Fruit fly (Drosophila melanogaster) whole organism: ENCODE measurements around the gene Cpr76Bb.

Source experiments
- CG8478 ChIP-seq: fragments of >200 bp; optimal IDR thresholded peaks from 2 replicates; lab custom pipeline; 2018; ENCODE audit warnings: inconsistent platforms
- Dll ChIP-seq: fragments of >200 bp; optimal IDR thresholded peaks from 2 replicates; lab custom pipeline; 2017
- EcR ChIP-seq, 2 experiments: fragments of >200 bp; optimal IDR thresholded peaks; 2 replicates each; lab custom pipeline; 2017; ENCODE audit warnings: missing biosample characterization in 2 of 2, missing genetic modification characterization in 2 of 2, missing genetic modification reagents in 2 of 2
- pan ChIP-seq: fragments of >200 bp; optimal IDR thresholded peaks from 2 replicates; lab custom pipeline; 2017
- psq ChIP-seq: fragments of >200 bp; optimal IDR thresholded peaks from 2 replicates; lab custom pipeline; 2017
- usp ChIP-seq: fragments of >200 bp; optimal IDR thresholded peaks from 2 replicates; lab custom pipeline; 2017; ENCODE audit warnings: missing biosample characterization, missing genetic modification characterization, mixed read lengths

Cpr76Bb gene

DNA sequence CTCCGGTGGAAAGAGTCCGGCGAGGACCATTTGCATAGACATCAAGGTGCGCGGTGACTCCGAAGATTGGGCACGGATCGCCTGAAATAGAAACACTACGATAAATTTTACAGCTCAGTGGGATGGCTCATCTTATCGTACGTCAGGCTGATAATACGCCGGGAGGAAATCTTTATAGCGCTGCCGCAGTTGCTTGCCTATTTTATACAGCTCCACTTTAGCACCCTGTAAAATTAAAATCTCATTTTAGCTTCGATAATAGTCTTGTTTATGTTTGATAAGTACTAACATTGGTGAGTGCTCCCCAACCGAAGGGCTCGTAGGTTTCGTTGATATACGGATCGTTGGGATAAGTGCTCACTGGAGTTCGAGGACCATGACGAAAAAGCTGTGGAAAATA, 20.1 kb upstream of the Cpr76Bb start:
- TF ChIP-seq usp (GFP tag; lab: Kevin White, UChicago) (no peak), EcR (GFP tag; optimal IDR thresholded peaks at IDR 0.05; lab: Kevin White, UChicago) (no peak), Dll (lab: Kevin White, UChicago) (no peak), CG8478 (no peak), psq (no peak), pan (lab: Kevin White, UChicago) (no peak)

DNA sequence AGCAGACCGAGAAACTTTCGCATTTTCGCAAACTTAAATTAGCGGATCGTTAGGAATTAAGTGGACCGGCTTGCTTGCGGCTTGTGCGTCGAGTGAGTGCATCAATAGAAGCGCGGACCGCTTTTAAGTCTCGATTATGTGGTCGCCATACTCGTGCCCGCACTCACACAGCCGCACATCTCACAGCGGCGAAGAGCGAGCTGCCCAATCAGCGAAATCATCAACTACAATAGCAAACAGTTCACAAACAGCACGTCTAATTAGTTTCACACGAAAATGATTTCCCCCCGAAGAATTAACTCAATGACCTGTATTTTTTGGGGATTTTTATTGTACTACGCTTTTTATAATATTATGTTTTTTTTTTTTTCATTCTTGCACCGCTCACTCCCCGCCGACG, 18.8 kb upstream of the Cpr76Bb start, which contains the start of gene CG9451:
Gene CG9451 (minus strand): TSS at position 101 of the 400 bp plus-strand sequence.
- TF ChIP-seq psq: no peak
- no peak for TF ChIP-seq Dll (lab: Kevin White, UChicago)
- TF ChIP-seq EcR (GFP tag; optimal IDR thresholded peaks at IDR 0.05; lab: Kevin White, UChicago): no peak
- no peak for TF ChIP-seq CG8478
- TF ChIP-seq usp (GFP tag; lab: Kevin White, UChicago): no peak
- TF ChIP-seq pan (lab: Kevin White, UChicago): no peak

DNA sequence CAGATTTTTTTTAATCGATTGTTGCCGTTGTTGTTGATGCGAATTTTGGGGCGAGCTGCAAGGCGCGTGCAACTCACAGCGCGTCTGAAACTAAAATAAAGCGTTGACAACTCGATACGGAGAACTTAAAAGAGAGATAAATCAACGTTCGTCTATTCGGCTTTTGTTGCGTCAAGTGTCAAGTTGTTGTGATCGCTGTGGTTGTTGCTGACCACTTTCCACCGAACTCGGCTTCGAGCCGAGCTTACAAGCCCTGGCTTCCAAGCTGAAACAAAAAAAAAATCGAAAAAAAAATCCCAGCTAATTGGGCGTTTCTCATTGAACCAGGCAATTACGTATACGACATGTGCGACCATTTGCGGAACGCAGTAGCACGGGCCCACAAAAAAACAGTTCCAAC, 15.7 kb upstream of the Cpr76Bb start, which contains the start of gene CG9452:
Gene CG9452 (minus strand): TSS at position 101 of the 400 bp plus-strand sequence.
- no peak for TF ChIP-seq EcR (GFP tag; optimal IDR thresholded peaks at IDR 0.05; lab: Kevin White, UChicago)
- TF ChIP-seq Dll (lab: Kevin White, UChicago): no peak
- no peak for TF ChIP-seq psq
- TF ChIP-seq usp (GFP tag; lab: Kevin White, UChicago): no peak
- no peak for TF ChIP-seq pan (lab: Kevin White, UChicago)
- no peak for TF ChIP-seq CG8478

DNA sequence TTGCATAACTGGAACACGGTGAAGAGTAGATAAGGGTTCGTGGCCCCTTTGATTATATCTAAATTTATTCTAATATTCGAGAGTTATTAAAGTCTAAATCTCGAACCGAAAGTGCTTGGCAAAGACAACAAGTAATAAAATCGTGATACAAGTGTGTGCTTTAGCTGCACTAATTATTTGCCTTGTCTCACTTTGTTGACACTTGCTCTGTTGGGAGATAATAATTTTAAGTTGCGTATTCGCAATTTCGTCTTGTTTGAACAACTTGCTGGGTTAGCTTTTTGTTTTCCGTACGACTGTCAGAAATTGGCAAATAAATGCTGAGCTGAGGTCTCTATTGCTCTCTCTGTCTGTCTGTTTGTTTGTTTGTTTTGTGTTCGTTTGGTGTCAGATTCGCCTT, 14.7 kb upstream of the Cpr76Bb start:
- TF ChIP-seq usp (GFP tag; lab: Kevin White, UChicago): no peak

DNA sequence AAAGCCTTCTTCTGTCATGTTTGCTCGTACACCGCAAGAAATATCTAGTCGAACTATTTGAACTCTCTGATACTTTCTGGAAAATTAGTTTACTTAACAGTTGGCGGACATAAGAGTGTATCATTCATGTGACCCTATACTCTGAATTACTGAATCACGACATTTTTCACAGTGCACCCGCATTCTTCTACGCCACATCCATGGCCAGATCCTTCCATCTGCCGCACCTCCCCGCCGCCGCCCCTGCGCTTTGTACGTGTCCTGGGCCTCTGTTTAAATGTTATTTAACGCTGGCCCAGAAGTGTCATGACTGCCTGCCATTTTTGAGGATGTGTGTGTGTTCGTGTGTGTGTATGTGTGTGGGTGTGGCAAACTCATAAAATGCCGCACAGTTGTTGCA, 6.8 kb upstream of the Cpr76Bb start:
- no peak for TF ChIP-seq CG8478
- no peak for TF ChIP-seq Dll (lab: Kevin White, UChicago)
- no peak for TF ChIP-seq usp (GFP tag; lab: Kevin White, UChicago)
- TF ChIP-seq psq: no peak
- no peak for TF ChIP-seq EcR (GFP tag; optimal IDR thresholded peaks at IDR 0.05; lab: Kevin White, UChicago)
- TF ChIP-seq pan (lab: Kevin White, UChicago): no peak

DNA sequence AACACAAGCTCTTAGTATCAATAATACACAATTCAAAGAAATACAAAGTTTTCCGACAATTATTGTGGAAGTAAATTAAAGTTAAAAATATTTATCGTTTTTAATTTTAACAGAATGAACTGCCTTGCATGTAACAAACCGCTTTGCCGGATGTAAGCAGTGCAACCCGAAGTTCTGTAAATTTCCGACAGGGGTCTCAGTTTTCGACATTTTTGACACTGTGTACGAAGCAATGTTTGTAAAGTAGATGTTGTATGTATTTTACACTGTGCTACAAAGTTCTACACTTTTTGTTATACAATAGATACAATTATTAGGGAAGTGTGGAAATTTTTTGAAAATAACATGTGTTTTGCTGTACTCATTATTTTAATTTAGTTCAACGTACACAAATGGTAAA, 2.9 kb upstream of the Cpr76Bb start:
- no peak for TF ChIP-seq psq
- no peak for TF ChIP-seq EcR (GFP tag; optimal IDR thresholded peaks at IDR 0.05; lab: Kevin White, UChicago)
- no peak for TF ChIP-seq pan (lab: Kevin White, UChicago)
- no peak for TF ChIP-seq CG8478
- no peak for TF ChIP-seq usp (GFP tag; lab: Kevin White, UChicago)
- TF ChIP-seq Dll (lab: Kevin White, UChicago): no peak

DNA sequence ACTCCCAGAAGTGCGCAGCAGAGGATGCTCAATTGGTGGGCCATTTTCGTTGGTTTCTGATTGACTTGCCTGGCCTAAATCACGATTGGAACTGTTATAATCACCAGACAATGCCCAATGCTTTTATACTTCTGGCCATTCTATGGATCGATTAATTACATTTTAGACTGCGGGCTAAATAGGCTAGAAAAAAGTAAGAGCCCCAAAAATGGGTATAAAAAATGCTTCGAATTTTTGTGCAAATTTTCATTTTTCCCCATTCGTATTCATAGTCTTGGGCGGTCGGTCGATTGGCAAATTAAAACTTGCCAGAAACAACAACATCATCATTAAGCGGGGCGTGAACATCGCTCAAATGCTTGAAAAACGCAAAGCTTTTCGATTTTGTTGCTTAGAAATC, 1.2 kb upstream of the Cpr76Bb start, which contains the start of gene Cpr76Ba:
Gene Cpr76Ba (minus strand): TSS at position 101 of the 400 bp plus-strand sequence.
- TF ChIP-seq pan (lab: Kevin White, UChicago) (no peak), usp (GFP tag; lab: Kevin White, UChicago) (no peak), CG8478 (no peak), psq (no peak), Dll (lab: Kevin White, UChicago) (no peak), EcR (GFP tag; optimal IDR thresholded peaks at IDR 0.05; lab: Kevin White, UChicago) (no peak)

DNA sequence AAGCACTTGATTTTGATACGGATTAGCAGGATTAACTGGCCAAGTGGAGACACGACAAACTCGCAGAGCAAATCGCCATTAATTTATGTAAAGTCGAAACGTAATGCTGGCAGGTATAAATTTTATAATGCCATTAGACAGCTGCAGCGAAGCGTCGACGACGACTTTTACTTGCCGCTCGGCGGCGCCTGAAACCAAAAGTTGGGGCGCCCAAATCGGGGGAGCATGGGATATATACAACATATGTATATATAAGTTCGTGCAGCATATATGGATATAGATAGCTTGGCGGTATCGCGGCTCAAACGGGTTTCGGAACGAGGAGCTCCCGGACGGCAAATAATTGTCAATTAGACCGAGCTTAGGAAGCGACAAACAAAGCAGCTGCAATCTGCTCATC, 1.2 kb downstream of the Cpr76Bb start, which contains the start of gene Cpr76Bc:
Gene Cpr76Bc (plus strand): TSS at position 301 of the 400 bp plus-strand sequence.
- TF ChIP-seq psq: no peak
- TF ChIP-seq Dll (lab: Kevin White, UChicago): no peak
- no peak for TF ChIP-seq usp (GFP tag; lab: Kevin White, UChicago)
- TF ChIP-seq CG8478: no peak
- no peak for TF ChIP-seq EcR (GFP tag; optimal IDR thresholded peaks at IDR 0.05; lab: Kevin White, UChicago)
- no peak for TF ChIP-seq pan (lab: Kevin White, UChicago)

DNA sequence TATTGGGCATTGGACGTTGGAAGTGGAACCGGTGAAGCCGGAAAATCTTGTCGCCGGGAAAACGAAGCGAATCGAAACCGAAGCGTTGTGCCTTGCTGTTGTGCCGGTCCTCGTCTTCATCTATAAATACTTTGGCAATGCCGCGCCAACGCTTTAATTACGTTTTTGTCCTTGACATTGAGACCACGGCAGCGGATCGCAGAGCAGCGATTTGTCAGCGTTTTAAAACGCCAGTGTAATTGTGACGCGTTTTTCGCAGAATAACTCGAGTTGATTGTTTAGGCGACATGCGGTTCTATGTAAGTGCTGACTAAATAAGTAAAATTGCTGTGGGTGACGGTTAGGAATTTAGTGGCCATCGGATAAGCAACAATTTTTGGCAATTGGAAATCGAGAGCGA, 1.6 kb downstream of the Cpr76Bb start:
- no peak for TF ChIP-seq pan (lab: Kevin White, UChicago)
- TF ChIP-seq usp (GFP tag; lab: Kevin White, UChicago): no peak

DNA sequence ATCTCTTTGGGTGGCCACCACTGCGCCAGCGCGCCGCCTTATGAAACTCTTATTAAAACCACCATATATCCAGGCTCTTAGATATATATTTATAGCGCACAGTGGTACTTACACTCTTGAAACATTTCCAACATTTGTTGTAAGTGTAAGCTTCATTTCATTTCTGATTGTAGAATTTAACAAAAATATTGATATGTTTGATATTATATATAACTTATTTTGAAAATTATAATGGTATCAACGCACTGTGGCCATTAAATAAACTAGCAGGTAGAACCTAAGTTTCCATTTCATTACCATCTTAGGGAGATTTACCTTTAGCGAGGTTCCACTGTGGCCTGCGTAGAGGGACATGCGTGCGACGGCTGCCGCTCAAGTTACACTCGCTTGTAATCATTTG, 5.2 kb downstream of the Cpr76Bb start:
- TF ChIP-seq pan (lab: Kevin White, UChicago) (no peak), EcR (GFP tag; optimal IDR thresholded peaks at IDR 0.05; lab: Kevin White, UChicago) (no peak), usp (GFP tag; lab: Kevin White, UChicago) (no peak), psq (no peak), Dll (lab: Kevin White, UChicago) (no peak), CG8478 (no peak)

DNA sequence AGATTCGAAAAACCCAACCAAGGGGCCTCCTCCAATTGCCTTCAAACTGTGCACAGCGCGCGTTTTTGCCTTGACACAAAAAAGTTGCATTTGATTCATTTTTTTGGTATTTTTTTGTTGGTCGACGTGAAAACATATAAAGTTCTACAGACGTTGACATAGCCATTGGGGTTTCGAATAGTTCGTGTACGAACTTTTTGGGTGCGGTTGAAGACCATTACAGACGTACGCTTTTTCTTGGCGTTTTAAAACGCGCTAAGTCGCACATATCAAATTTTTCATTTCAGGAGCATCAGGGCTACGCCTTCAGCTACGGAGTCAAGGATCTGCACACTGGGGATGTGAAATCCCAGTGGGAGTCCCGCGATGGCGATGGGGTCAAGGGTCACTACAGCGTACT, 6.3 kb downstream of the Cpr76Bb start:
- TF ChIP-seq EcR (GFP tag; optimal IDR thresholded peaks at IDR 0.05; lab: Kevin White, UChicago): no peak
- TF ChIP-seq usp (GFP tag; lab: Kevin White, UChicago): no peak
- no peak for TF ChIP-seq Dll (lab: Kevin White, UChicago)
- no peak for TF ChIP-seq psq

DNA sequence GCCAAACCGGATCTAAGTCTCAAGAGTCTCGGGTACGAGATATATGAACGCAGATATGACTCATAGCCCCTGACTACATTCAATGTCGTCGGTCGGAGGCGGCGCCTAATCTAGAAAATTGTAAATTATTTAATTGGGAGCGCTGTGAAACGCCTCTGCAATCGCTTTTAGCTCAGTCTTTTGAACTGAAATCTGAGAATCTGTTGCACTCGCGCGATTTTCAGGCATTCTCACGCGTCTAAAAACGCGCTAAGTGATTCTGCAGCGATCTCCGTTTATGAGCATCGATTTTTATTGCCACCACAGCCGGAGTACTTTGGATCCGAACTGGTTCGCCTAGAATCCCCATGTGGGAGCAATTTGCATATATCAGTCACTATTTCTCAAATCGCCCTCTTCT, 9.1 kb downstream of the Cpr76Bb start:
- TF ChIP-seq usp (GFP tag; lab: Kevin White, UChicago) (no peak), CG8478 (no peak), psq (no peak), pan (lab: Kevin White, UChicago) (no peak), Dll (lab: Kevin White, UChicago) (no peak), EcR (GFP tag; optimal IDR thresholded peaks at IDR 0.05; lab: Kevin White, UChicago) (no peak)

DNA sequence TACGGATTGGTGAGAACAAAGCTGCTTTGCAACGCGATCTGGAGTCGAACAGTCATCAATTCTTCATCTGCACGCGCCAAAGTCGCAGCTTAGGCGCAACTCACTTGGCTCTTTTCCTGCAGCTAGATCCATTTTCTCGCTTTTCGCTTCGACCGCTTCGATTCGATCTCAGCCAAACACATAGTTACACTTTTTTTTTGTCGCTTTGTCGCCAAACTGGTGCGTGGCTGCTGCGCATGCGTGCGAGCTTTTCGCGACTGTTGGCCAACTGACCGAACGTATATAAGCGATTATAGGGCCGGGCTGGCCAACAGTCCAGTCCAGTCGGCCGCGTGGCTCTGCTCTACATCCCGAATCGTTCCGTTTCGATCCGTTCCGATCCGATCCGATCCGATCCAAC, 13.0 kb downstream of the Cpr76Bb start, which contains the start of gene Cpr76Bd:
Gene Cpr76Bd (plus strand): TSS at position 301 of the 400 bp plus-strand sequence.
- TF ChIP-seq CG8478 (no peak), Dll (lab: Kevin White, UChicago) (no peak), EcR (GFP tag; optimal IDR thresholded peaks at IDR 0.05; lab: Kevin White, UChicago) (no peak), pan (lab: Kevin White, UChicago) (no peak), psq (no peak), usp (GFP tag; lab: Kevin White, UChicago) (no peak)
